Fruit fly (Drosophila melanogaster) whole organism, embryonic: ENCODE data around the gene CG42759.

Experiments used
- Ada2b ChIP-seq: fragments of 200-800 bp; sonication (Bioruptor generic); IDR thresholded peaks from 2 replicates; pipeline ENCODE4 v1.3.6; 2022; ENCODE audit warnings: missing biosample characterization, missing genetic modification characterization
- CG11093 ChIP-seq: fragments of 200-800 bp; sonication (Bioruptor generic); IDR thresholded peaks from 3 replicates; pipeline ENCODE4 v1.3.6; 2022; ENCODE audit warnings: missing biosample characterization, missing genetic modification characterization
- CG12299 ChIP-seq: fragments of 200-800 bp; sonication (Bioruptor generic); optimal IDR thresholded peaks from 2 replicates; lab custom pipeline; 2018; ENCODE audit warnings: missing biosample characterization, mild to moderate bottlenecking, missing genetic modification characterization
- CG14014 ChIP-seq: fragments of 200-800 bp; sonication (Bioruptor generic); IDR thresholded peaks from 2 replicates; pipeline ENCODE4 v1.3.6; 2022; ENCODE audit warnings: missing biosample characterization, missing genetic modification characterization
- CG1529 ChIP-seq: fragments of 200-800 bp; sonication (Bioruptor generic); optimal IDR thresholded peaks from 3 replicates; lab custom pipeline; 2018; ENCODE audit warnings: missing biosample characterization, missing genetic modification characterization
- CG1647 ChIP-seq: fragments of 200-800 bp; sonication (Bioruptor generic); optimal IDR thresholded peaks from 3 replicates; lab custom pipeline; 2016; ENCODE audit warnings: missing biosample characterization, missing genetic modification characterization
- CG17186 ChIP-seq: fragments of 200-800 bp; sonication (Bioruptor generic); optimal IDR thresholded peaks from 3 replicates; lab custom pipeline; 2017; ENCODE audit warnings: missing biosample characterization, missing genetic modification reagents, missing genetic modification characterization
- CG17328 ChIP-seq: fragments of 200-800 bp; sonication (Bioruptor generic); IDR thresholded peaks from 2 replicates; pipeline ENCODE4 v1.3.6; 2022; ENCODE audit warnings: missing biosample characterization, missing genetic modification characterization
- CG2120 ChIP-seq: fragments of 200-800 bp; sonication (Bioruptor generic); optimal IDR thresholded peaks from 3 replicates; lab custom pipeline; 2016; ENCODE audit warnings: missing biosample characterization, missing genetic modification characterization
- CG2889 ChIP-seq: fragments of 200-800 bp; sonication (Bioruptor generic); IDR thresholded peaks from 3 replicates; pipeline ENCODE4 v1.3.6; 2022; ENCODE audit warnings: missing biosample characterization, missing genetic modification characterization
- CG43689 ChIP-seq: fragments of 200-800 bp; sonication (Bioruptor generic); IDR thresholded peaks from 2 replicates; pipeline ENCODE4 v1.3.6; 2022; ENCODE audit warnings: missing biosample characterization, missing genetic modification characterization
- CG4404 ChIP-seq: fragments of 200-800 bp; sonication (Bioruptor generic); IDR thresholded peaks from 2 replicates; pipeline ENCODE4 v1.3.6; 2022; ENCODE audit warnings: missing biosample characterization, missing genetic modification characterization
- CG5953 ChIP-seq: fragments of 200-800 bp; sonication (Bioruptor generic); IDR thresholded peaks from 2 replicates; pipeline ENCODE4 v1.3.6; 2022; ENCODE audit warnings: missing biosample characterization, missing genetic modification characterization
- CG6254 ChIP-seq: fragments of 200-800 bp; sonication (Bioruptor generic); optimal IDR thresholded peaks from 3 replicates; lab custom pipeline; 2017; ENCODE audit warnings: mild to moderate bottlenecking, missing biosample characterization, missing genetic modification reagents, missing genetic modification characterization
- CG6765 ChIP-seq: fragments of 200-800 bp; sonication (Bioruptor generic); optimal IDR thresholded peaks from 3 replicates; lab custom pipeline; 2017; ENCODE audit warnings: missing biosample characterization, mild to moderate bottlenecking, missing genetic modification characterization
- CG6791 ChIP-seq: fragments of 200-800 bp; sonication (Bioruptor generic); IDR thresholded peaks from 3 replicates; pipeline ENCODE4 v1.3.6; 2022; ENCODE audit warnings: missing biosample characterization, missing genetic modification characterization; ENCODE audit not compliant: partially characterized antibody
- CG7556 ChIP-seq: fragments of 200-800 bp; sonication (Bioruptor generic); optimal IDR thresholded peaks from 2 replicates; lab custom pipeline; 2017; ENCODE audit warnings: missing biosample characterization, mild to moderate bottlenecking, missing genetic modification characterization
- D19B ChIP-seq: fragments of 200-800 bp; sonication (Bioruptor generic); optimal IDR thresholded peaks from 2 replicates; lab custom pipeline; 2017; ENCODE audit warnings: missing biosample characterization, mild to moderate bottlenecking, missing genetic modification characterization
- Dek ChIP-seq: fragments of 200-800 bp; sonication (Bioruptor generic); optimal IDR thresholded peaks from 3 replicates; lab custom pipeline; 2019; ENCODE audit warnings: missing biosample characterization, mild to moderate bottlenecking, missing genetic modification characterization, moderate library complexity
- Dfd ChIP-seq, 2 experiments: fragments of >200 bp; optimal IDR thresholded peaks; 2 replicates each; lab custom pipeline; 2017; ENCODE audit warnings: missing biosample characterization in 2 of 2, missing genetic modification characterization in 2 of 2
- E2f2 ChIP-seq: fragments of 200-800 bp; sonication (Bioruptor generic); IDR thresholded peaks from 2 replicates; pipeline ENCODE4 v1.3.6; 2022; ENCODE audit warnings: missing biosample characterization, missing genetic modification characterization
- Ets65A ChIP-seq: fragments of 200-800 bp; sonication (Bioruptor generic); peaks from one replicate; lab custom pipeline; 2016; ENCODE audit warnings: missing biosample characterization, missing genetic modification characterization
- Hsf ChIP-seq: fragments of 200-800 bp; sonication (Bioruptor generic); optimal IDR thresholded peaks from 3 replicates; lab custom pipeline; 2016; ENCODE audit warnings: missing biosample characterization, missing genetic modification characterization
- Jarid2 ChIP-seq: fragments of 200-800 bp; sonication (Bioruptor generic); optimal IDR thresholded peaks from 3 replicates; lab custom pipeline; 2017; ENCODE audit warnings: mild to moderate bottlenecking, missing biosample characterization, missing genetic modification reagents, missing genetic modification characterization
- Lim3 ChIP-seq: fragments of 200-800 bp; sonication (Bioruptor generic); IDR thresholded peaks from 2 replicates; pipeline ENCODE4 v1.3.6; 2022; ENCODE audit warnings: missing biosample characterization, missing genetic modification characterization
- Lpt ChIP-seq: fragments of >200 bp; optimal IDR thresholded peaks from 2 replicates; lab custom pipeline; 2018; ENCODE audit warnings: missing biosample characterization, missing genetic modification characterization
- MBD-R2 ChIP-seq: fragments of 200-800 bp; sonication (Bioruptor generic); IDR thresholded peaks from 2 replicates; pipeline ENCODE4 v1.3.6; 2022; ENCODE audit warnings: missing biosample characterization, missing genetic modification characterization
- Max ChIP-seq: fragments of 200-800 bp; sonication (Bioruptor generic); optimal IDR thresholded peaks from 2 replicates; lab custom pipeline; 2016; ENCODE audit warnings: missing biosample characterization, mild to moderate bottlenecking, missing genetic modification characterization
- Opbp ChIP-seq: fragments of 200-800 bp; sonication (Bioruptor generic); IDR thresholded peaks from 3 replicates; pipeline ENCODE4 v1.3.6; 2022; ENCODE audit warnings: missing biosample characterization, missing genetic modification characterization; ENCODE audit not compliant: partially characterized antibody
- Optix ChIP-seq: fragments of 200-800 bp; sonication (Bioruptor generic); IDR thresholded peaks from 3 replicates; pipeline ENCODE4 v1.3.6; 2022; ENCODE audit warnings: missing biosample characterization, missing genetic modification characterization
- Rx ChIP-seq: fragments of 200-800 bp; sonication (Bioruptor generic); IDR thresholded peaks from 2 replicates; pipeline ENCODE4 v1.3.6; 2022; ENCODE audit warnings: missing biosample characterization, missing genetic modification characterization
- Stat92E ChIP-seq, 3 experiments: fragments of >200 bp in 2 of 3; fragments of 200-800 bp in 1 of 3; sonication (Bioruptor generic) in 1 of 3; optimal IDR thresholded peaks; 2 replicates each; lab custom pipeline; 2017 to 2019; ENCODE audit warnings: missing biosample characterization in 3 of 3, missing genetic modification characterization in 3 of 3, mild to moderate bottlenecking in 1 of 3, moderate library complexity in 1 of 3
- Trl ChIP-seq, 3 experiments: fragments of >200 bp in 2 of 3; fragments of 200-800 bp in 1 of 3; sonication (Bioruptor generic) in 1 of 3; optimal IDR thresholded peaks; 2 replicates in 1 of 3; 3 replicates in 2 of 3; lab custom pipeline; 2016 to 2017; ENCODE audit warnings: missing biosample characterization in 1 of 3, missing genetic modification characterization in 1 of 3
- amos ChIP-seq: fragments of 200-800 bp; sonication (Bioruptor generic); IDR thresholded peaks from 2 replicates; pipeline ENCODE4 v1.3.6; 2022; ENCODE audit warnings: missing biosample characterization, missing genetic modification characterization; ENCODE audit not compliant: partially characterized antibody
- ara ChIP-seq: fragments of 200-800 bp; sonication (Bioruptor generic); IDR thresholded peaks from 2 replicates; pipeline ENCODE4 v1.3.6; 2022; ENCODE audit warnings: missing biosample characterization, missing genetic modification characterization
- ato ChIP-seq: fragments of 200-800 bp; sonication (Bioruptor generic); IDR thresholded peaks from 2 replicates; pipeline ENCODE4 v1.3.6; 2022; ENCODE audit warnings: missing biosample characterization, missing genetic modification characterization; ENCODE audit not compliant: partially characterized antibody
- cas ChIP-seq: fragments of 200-800 bp; sonication (Bioruptor generic); IDR thresholded peaks from 2 replicates; pipeline ENCODE4 v1.3.6; 2022; ENCODE audit warnings: missing biosample characterization, missing genetic modification characterization
- chm ChIP-seq: fragments of 200-800 bp; sonication (Bioruptor generic); IDR thresholded peaks from 2 replicates; pipeline ENCODE4 v1.3.6; 2022; ENCODE audit warnings: missing biosample characterization, missing genetic modification characterization
- crol ChIP-seq: fragments of 200-800 bp; sonication (Bioruptor generic); IDR thresholded peaks from 2 replicates; pipeline ENCODE4 v1.3.6; 2022; ENCODE audit warnings: missing biosample characterization, missing genetic modification characterization
- exex ChIP-seq: fragments of 200-800 bp; sonication (Bioruptor generic); optimal IDR thresholded peaks from 4 replicates; lab custom pipeline; 2018; ENCODE audit warnings: missing biosample characterization, mild to moderate bottlenecking, missing genetic modification characterization, moderate library complexity
- h ChIP-seq: fragments of >200 bp; optimal IDR thresholded peaks from 2 replicates; lab custom pipeline; 2017
- hbn ChIP-seq: fragments of 200-800 bp; sonication (Bioruptor generic); IDR thresholded peaks from 2 replicates; pipeline ENCODE4 v1.3.6; 2022; ENCODE audit warnings: missing biosample characterization, missing genetic modification characterization; ENCODE audit not compliant: partially characterized antibody
- her ChIP-seq: fragments of 200-800 bp; sonication (Bioruptor generic); optimal IDR thresholded peaks from 2 replicates; lab custom pipeline; 2016; ENCODE audit warnings: missing biosample characterization, missing genetic modification characterization
- lilli ChIP-seq: fragments of 200-800 bp; sonication (Bioruptor generic); optimal IDR thresholded peaks from 3 replicates; lab custom pipeline; 2016; ENCODE audit warnings: missing biosample characterization, missing genetic modification characterization
- pho ChIP-seq: fragments of 200-800 bp; sonication (Bioruptor generic); optimal IDR thresholded peaks from 2 replicates; lab custom pipeline; 2016; ENCODE audit warnings: missing biosample characterization, missing genetic modification characterization
- phol ChIP-seq: fragments of 200-800 bp; sonication (Bioruptor generic); optimal IDR thresholded peaks from 3 replicates; lab custom pipeline; 2018; ENCODE audit warnings: missing biosample characterization, mild to moderate bottlenecking, missing genetic modification characterization, moderate library complexity
- pzg ChIP-seq: fragments of 200-800 bp; sonication (Bioruptor generic); optimal IDR thresholded peaks from 3 replicates; lab custom pipeline; 2018; ENCODE audit warnings: missing biosample characterization, mild to moderate bottlenecking, missing genetic modification characterization, moderate library complexity
- sens ChIP-seq: fragments of 200-800 bp; sonication (Bioruptor generic); peaks from one replicate; lab custom pipeline; 2016; ENCODE audit warnings: missing biosample characterization, missing genetic modification characterization
- sim ChIP-seq: fragments of 200-800 bp; sonication (Bioruptor generic); IDR thresholded peaks from 2 replicates; pipeline ENCODE4 v1.3.6; 2022; ENCODE audit warnings: missing biosample characterization, missing genetic modification characterization
- stwl ChIP-seq: fragments of 200-800 bp; sonication (Bioruptor generic); optimal IDR thresholded peaks from 3 replicates; lab custom pipeline; 2018; ENCODE audit warnings: missing biosample characterization, mild to moderate bottlenecking, missing genetic modification characterization, moderate library complexity
- sug ChIP-seq: fragments of 200-800 bp; optimal IDR thresholded peaks from 2 replicates; lab custom pipeline; 2019; ENCODE audit warnings: missing biosample characterization, mild to moderate bottlenecking, missing genetic modification characterization, moderate library complexity
- tin ChIP-seq: fragments of 200-800 bp; sonication (Bioruptor generic); optimal IDR thresholded peaks from 3 replicates; lab custom pipeline; 2016; ENCODE audit warnings: missing biosample characterization, missing genetic modification characterization

CG42759 gene

DNA sequence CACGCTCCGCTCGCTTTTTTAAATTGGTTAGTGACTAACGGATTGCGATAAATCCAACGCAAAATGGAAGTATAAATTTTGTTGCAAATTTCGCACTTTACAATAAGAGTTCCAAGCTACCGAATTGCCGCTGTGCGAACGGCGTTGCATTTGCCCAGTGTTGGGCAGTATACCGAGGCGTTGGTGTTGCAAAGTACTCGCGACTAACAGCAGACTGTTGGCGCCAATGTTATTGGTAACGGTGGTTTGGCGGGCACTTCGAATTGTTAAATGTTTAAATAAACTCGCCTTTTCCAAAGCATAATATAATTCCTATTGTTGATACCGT is 8.6 kb upstream of the CG42759 start (continued):
- TF ChIP-seq chm (GFP tag; lab: Robert Waterston, UW) (peak; percentile 45; the same call in 1 of the 2 replicates), pzg (GFP tag; lab: Kevin White, UChicago) (peak; percentile 88), CG43689 (no peak), tin (GFP tag; lab: Kevin White, UChicago) (peak; percentile 48), CG6791 (GFP tag; lab: Robert Waterston, UW) (no peak), sim (GFP tag; lab: Robert Waterston, UW) (no peak), CG1529 (no peak), Ada2b (no peak), E2f2 (GFP tag; lab: Robert Waterston, UW) (peak; percentile 95), Rx (GFP tag; lab: Robert Waterston, UW) (no peak), CG11093 (GFP tag; lab: Robert Waterston, UW) (no peak), CG17328 (GFP tag; lab: Robert Waterston, UW) (peak; percentile 40; the same call in 1 of the 2 replicates), h (no peak), sens (GFP tag; lab: Kevin White, UChicago) (peak; percentile 77), CG4404 (no peak), Max (GFP tag; lab: Kevin White, UChicago) (no peak), Stat92E (GFP tag; optimal IDR thresholded peaks at IDR 0.05; lab: Kevin White, UChicago) (peak in 1 of 3 experiments; percentile 18), Dfd (GFP tag; optimal IDR thresholded peaks at IDR 0.05; lab: Kevin White, UChicago) (no peak), Optix (GFP tag; lab: Robert Waterston, UW) (no peak), stwl (tag; lab: Kevin White, UChicago) (peak; percentile 81), pho (GFP tag; lab: Kevin White, UChicago) (peak; percentile 34), Trl (optimal IDR thresholded peaks at IDR 0.05; lab: Kevin White, UChicago) (no peak), Trl (GFP tag; optimal IDR thresholded peaks at IDR 0.05; lab: Kevin White, UChicago) (peak; percentile 56), exex (tag; lab: Kevin White, UChicago) (peak; percentile 26), Opbp (GFP tag; lab: Robert Waterston, UW) (no peak), crol (GFP tag; lab: Robert Waterston, UW) (no peak), phol (tag; lab: Kevin White, UChicago) (peak; percentile 1), ato (GFP tag; lab: Robert Waterston, UW) (no peak), CG5953 (GFP tag; lab: Robert Waterston, UW) (no peak), CG1647 (GFP tag; lab: Kevin White, UChicago) (peak; percentile 49), CG14014 (GFP tag; lab: Robert Waterston, UW) (peak; percentile 24; the same call in 1 of the 2 replicates), Lpt (GFP tag; lab: Kevin White, UChicago) (no peak), MBD-R2 (peak; percentile 32; the same call in 1 of the 2 replicates), her (peak; percentile 48), CG2120 (GFP tag; lab: Kevin White, UChicago) (peak; percentile 81), CG7556 (GFP tag; lab: Kevin White, UChicago) (peak; percentile 10), amos (peak; percentile 41; the same call in 1 of the 2 replicates), Jarid2 (GFP tag; lab: Kevin White, UChicago) (no peak), Lim3 (GFP tag; lab: Robert Waterston, UW) (no peak), Dek (no peak), ara (no peak), hbn (peak; percentile 36; the same call in 1 of the 2 replicates), cas (GFP tag; lab: Robert Waterston, UW) (no peak), lilli (GFP tag; lab: Kevin White, UChicago) (peak; percentile 57), CG17186 (GFP tag; lab: Kevin White, UChicago) (peak; percentile 54), CG6254 (GFP tag; lab: Kevin White, UChicago) (no peak), sug (tag; lab: Kevin White, UChicago) (peak; percentile 47), CG6765 (peak; percentile 24), CG2889 (GFP tag; lab: Robert Waterston, UW) (no peak), D19B (GFP tag; lab: Kevin White, UChicago) (no peak), CG12299 (peak; percentile 2), Ets65A (GFP tag; lab: Kevin White, UChicago) (peak; percentile 96), Hsf (peak; percentile 43)
